Fruit fly (Drosophila melanogaster): Measurements from ENCODE around the gene QC.

The QC gene

DNA sequence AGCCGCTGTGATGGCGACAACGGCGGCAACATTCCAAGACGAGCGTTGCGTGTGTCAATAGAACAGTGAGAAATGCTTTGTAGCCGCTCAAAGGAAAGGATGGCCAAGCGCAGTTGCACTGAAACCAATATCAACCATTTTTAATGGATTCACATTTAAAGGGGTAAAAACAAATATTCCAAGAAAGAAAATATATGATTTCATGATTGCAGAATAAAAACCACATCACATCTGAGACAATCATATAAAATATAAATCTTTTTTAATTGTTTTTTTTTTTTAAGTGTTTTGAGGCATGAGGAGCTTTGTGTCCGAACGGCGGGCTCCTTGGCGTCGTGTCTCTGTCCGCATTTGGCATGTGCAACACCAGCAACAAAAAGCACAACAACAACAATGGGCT lies 38.8 kb upstream of the QC start:
- TF ChIP-seq Snoo (tag; optimal IDR thresholded peaks at IDR 0.05) (no peak), CG12605 (GFP tag; IDR thresholded peaks at IDR 0.05) (peak; percentile 39; the same call in 1 of the 2 replicates), rn (GFP tag; IDR thresholded peaks at IDR 0.05) (no peak), CG9948 (tag; optimal IDR thresholded peaks at IDR 0.05) (peak; percentile 57), CG17806 (tag; optimal IDR thresholded peaks at IDR 0.05) (peak; percentile 56), CG32121 (GFP tag; IDR thresholded peaks at IDR 0.05) (no peak), EcR (GFP tag; optimal IDR thresholded peaks at IDR 0.05) (no peak), Ets98B (GFP tag; IDR thresholded peaks at IDR 0.05) (no peak; the same call in 1 of the 2 replicates), Pif1B (GFP tag; optimal IDR thresholded peaks at IDR 0.05) (peak; percentile 23), gl (tag; optimal IDR thresholded peaks at IDR 0.05) (no peak), CG8301 (tag; optimal IDR thresholded peaks at IDR 0.05) (peak; percentile 22), CG14655 (GFP tag; optimal IDR thresholded peaks at IDR 0.05) (peak; percentile 49), CG15710 (tag; optimal IDR thresholded peaks at IDR 0.05) (peak; percentile 41), CG8159 (tag; optimal IDR thresholded peaks at IDR 0.05) (peak; percentile 61), D1 (tag; optimal IDR thresholded peaks at IDR 0.05) (no peak), CG4496 (GFP tag; IDR thresholded peaks at IDR 0.05) (peak; percentile 52; the same call in 2 of the 3 replicates), fd96Ca (GFP tag; IDR thresholded peaks at IDR 0.05) (no peak), Pif1A (GFP tag; optimal IDR thresholded peaks at IDR 0.05) (peak; percentile 16), CG13204 (GFP tag; optimal IDR thresholded peaks at IDR 0.05) (no peak), CG34367 (tag; optimal IDR thresholded peaks at IDR 0.05) (peak; percentile 20), CG10348 (GFP tag; IDR thresholded peaks at IDR 0.05) (no peak)

DNA sequence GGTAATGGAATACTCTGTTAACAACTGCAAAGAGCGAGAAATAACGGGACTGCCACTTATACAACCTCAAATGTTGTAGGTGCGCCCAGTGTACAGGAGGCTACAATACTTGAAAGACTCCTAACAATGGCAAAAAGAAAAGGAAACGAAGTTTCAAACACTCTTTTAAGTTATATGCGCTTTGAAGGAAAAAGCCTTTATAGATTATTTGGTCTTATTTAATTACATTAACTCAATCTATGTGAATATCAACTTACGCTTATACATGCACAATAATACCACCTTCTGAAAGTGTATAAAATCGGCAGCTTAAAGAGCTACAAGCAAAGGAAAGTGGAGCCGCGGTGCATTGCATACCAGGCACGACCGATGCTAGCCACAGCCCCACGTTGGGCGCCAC lies 38.2 kb upstream of the QC start:
- TF ChIP-seq D1 (tag; optimal IDR thresholded peaks at IDR 0.05) (no peak), CG32121 (GFP tag; IDR thresholded peaks at IDR 0.05) (0 out of 2 replicates have a peak, but pooled peaks have one; percentile 18), rn (GFP tag; IDR thresholded peaks at IDR 0.05) (no peak), CG34367 (tag; optimal IDR thresholded peaks at IDR 0.05) (no peak), CG15710 (tag; optimal IDR thresholded peaks at IDR 0.05) (no peak), Pif1B (GFP tag; optimal IDR thresholded peaks at IDR 0.05) (no peak), Pif1A (GFP tag; optimal IDR thresholded peaks at IDR 0.05) (no peak), Ets98B (GFP tag; IDR thresholded peaks at IDR 0.05) (0 out of 2 replicates have a peak, but pooled peaks have one; percentile 19), Snoo (tag; optimal IDR thresholded peaks at IDR 0.05) (no peak), CG4496 (GFP tag; IDR thresholded peaks at IDR 0.05) (0 out of 3 replicates have a peak, but pooled peaks have one; percentile 15), CG10348 (GFP tag; IDR thresholded peaks at IDR 0.05) (no peak), fd96Ca (GFP tag; IDR thresholded peaks at IDR 0.05) (no peak), CG8159 (tag; optimal IDR thresholded peaks at IDR 0.05) (no peak), CG17806 (tag; optimal IDR thresholded peaks at IDR 0.05) (no peak), CG8301 (tag; optimal IDR thresholded peaks at IDR 0.05) (peak; percentile 11), CG9948 (tag; optimal IDR thresholded peaks at IDR 0.05) (peak; percentile 21), CG13204 (GFP tag; optimal IDR thresholded peaks at IDR 0.05) (no peak), CG14655 (GFP tag; optimal IDR thresholded peaks at IDR 0.05) (peak; percentile 33), EcR (GFP tag; optimal IDR thresholded peaks at IDR 0.05) (no peak)

DNA sequence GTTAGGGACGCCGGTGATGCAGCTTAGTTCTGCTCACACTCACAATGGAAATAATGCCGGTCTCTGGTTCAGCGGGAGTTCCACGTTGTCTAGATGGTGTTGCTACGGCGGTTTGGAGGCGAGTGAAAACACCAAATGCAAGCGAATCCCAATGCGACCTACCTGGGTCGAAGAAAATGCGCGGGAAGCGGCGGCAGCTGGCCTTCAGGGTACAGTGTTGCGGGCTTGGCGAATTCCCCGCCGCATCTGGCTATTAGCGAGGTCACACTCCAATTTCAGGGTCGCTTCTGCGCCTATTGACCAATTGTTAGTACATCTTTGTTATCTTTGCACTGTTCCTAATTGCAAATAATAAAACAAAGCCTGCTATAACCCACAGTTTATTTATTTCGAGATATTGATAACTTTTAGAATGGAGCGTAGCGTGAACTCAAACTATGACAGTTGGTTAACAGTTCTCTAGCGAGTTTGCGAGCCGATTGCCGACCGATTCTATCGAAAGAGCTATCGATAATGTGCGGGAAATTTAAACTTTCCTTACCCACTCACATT lies 30.2 kb upstream of the QC start, which contains the start of gene Rcc1:
Gene Rcc1 (minus strand): TSS at position 411 of the 552 bp plus-strand sequence.
- TF ChIP-seq CG8159 (tag; optimal IDR thresholded peaks at IDR 0.05): peak; percentile 11
- TF ChIP-seq rn (GFP tag; IDR thresholded peaks at IDR 0.05): no peak

DNA sequence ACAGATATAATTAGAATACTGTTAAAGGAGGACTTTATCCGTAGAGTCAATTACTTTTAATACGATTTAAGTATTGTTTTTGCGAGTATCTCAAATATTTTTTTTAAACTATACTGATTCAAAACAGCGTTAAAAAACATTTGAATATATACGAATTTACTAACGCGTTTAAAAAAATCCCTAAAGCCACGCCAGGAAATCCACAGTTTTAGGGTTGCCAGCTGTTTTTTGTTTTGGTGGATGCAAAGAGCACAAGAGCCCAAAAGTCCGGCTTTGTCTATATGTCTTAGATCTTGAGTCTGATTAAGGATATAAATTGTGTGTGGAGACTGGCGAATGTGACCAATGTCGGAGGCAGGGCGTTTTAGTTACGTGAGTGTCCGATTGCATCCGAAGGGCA lies 25.3 kb upstream of the QC start:
- TF ChIP-seq CG9948 (tag; optimal IDR thresholded peaks at IDR 0.05) (no peak), CG34367 (tag; optimal IDR thresholded peaks at IDR 0.05) (no peak), CG4496 (GFP tag; IDR thresholded peaks at IDR 0.05) (no peak), Ets98B (GFP tag; IDR thresholded peaks at IDR 0.05) (no peak), CG17806 (tag; optimal IDR thresholded peaks at IDR 0.05) (no peak), Snoo (tag; optimal IDR thresholded peaks at IDR 0.05) (no peak), EcR (GFP tag; optimal IDR thresholded peaks at IDR 0.05) (no peak), CG32121 (GFP tag; IDR thresholded peaks at IDR 0.05) (no peak), CG8159 (tag; optimal IDR thresholded peaks at IDR 0.05) (no peak), D1 (tag; optimal IDR thresholded peaks at IDR 0.05) (no peak), fd96Ca (GFP tag; IDR thresholded peaks at IDR 0.05) (no peak), CG8301 (tag; optimal IDR thresholded peaks at IDR 0.05) (no peak)

DNA sequence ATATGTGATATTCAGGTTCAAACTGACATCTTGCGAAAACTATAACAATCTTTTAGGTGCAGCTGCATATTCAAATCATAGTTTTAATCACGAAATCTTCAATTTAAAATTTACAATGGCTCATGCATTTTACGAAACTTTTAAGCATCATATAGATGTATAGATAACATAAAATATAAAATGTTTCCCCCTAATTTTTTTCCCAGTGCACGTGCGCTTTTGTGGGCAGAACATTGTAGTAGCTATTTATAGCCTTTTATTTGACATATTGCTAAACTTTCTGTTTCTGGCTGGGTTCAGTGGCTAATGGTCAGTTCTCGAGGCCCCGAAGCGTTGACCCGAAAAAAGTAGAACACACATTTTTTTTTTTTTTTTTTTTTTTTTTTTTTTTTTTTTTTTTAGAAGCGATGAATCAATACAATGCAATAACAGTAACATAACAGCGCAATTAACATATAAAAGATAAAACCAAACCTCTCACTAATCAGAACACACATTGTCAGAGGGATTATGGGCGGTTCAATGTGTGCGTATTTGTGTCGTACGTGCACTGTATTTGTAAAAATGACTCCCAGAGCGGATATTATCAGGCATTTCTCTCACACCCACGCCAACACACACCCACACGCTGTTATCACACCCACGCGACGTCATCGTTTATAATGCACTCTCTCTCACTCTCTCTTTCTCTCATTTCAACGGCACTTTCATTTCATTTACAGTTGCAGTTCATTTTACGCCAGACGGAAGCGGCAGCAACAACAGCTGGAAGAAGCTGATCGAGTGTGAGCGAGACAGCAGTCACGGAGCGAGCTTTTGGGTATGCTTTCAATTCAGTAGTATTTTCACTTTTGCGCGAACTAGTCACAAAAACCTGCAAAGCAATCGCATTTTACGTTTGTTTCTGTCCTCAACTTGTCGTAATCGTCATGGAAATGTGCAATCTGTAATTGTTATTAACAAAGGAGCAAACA lies 24.0 kb upstream of the QC start:
- TF ChIP-seq CG17806 (tag; optimal IDR thresholded peaks at IDR 0.05) (no peak), CG8301 (tag; optimal IDR thresholded peaks at IDR 0.05) (peak; percentile 13), fd96Ca (GFP tag; IDR thresholded peaks at IDR 0.05) (peak; percentile 12; the same call in 1 of the 3 replicates), EcR (GFP tag; optimal IDR thresholded peaks at IDR 0.05) (peak; percentile 55), CG9948 (tag; optimal IDR thresholded peaks at IDR 0.05) (no peak), CG32121 (GFP tag; IDR thresholded peaks at IDR 0.05) (peak; percentile 68), CG4496 (GFP tag; IDR thresholded peaks at IDR 0.05) (peak; percentile 66; the same call in 2 of the 3 replicates), gl (tag; optimal IDR thresholded peaks at IDR 0.05) (no peak), Pif1A (GFP tag; optimal IDR thresholded peaks at IDR 0.05) (peak; percentile 23), CG34367 (tag; optimal IDR thresholded peaks at IDR 0.05) (no peak), Pif1B (GFP tag; optimal IDR thresholded peaks at IDR 0.05) (peak; percentile 34), CG10348 (GFP tag; IDR thresholded peaks at IDR 0.05) (no peak), CG12605 (GFP tag; IDR thresholded peaks at IDR 0.05) (peak; percentile 12; the same call in 1 of the 2 replicates), CG14655 (GFP tag; optimal IDR thresholded peaks at IDR 0.05) (no peak), D1 (tag; optimal IDR thresholded peaks at IDR 0.05) (no peak), CG8159 (tag; optimal IDR thresholded peaks at IDR 0.05) (no peak), Snoo (tag; optimal IDR thresholded peaks at IDR 0.05) (peak; percentile 20), CG13204 (GFP tag; optimal IDR thresholded peaks at IDR 0.05) (no peak), rn (GFP tag; IDR thresholded peaks at IDR 0.05) (no peak), CG15710 (tag; optimal IDR thresholded peaks at IDR 0.05) (peak; percentile 5), Ets98B (GFP tag; IDR thresholded peaks at IDR 0.05) (peak; percentile 60; the same call in 1 of the 2 replicates)

All from whole organism, pupa.